Fruit fly (Drosophila melanogaster) whole organism, embryonic: ENCODE results near the gene CG42633.

ENCODE experiments used
- C15 ChIP-seq: fragments of 200-800 bp; sonication (Bioruptor generic); IDR thresholded peaks from 3 replicates; pipeline ENCODE4 v1.3.6; 2022; ENCODE audit warnings: missing biosample characterization, missing genetic modification characterization
- CG10147 ChIP-seq: fragments of 200-800 bp; sonication (Bioruptor generic); optimal IDR thresholded peaks from 2 replicates; lab custom pipeline; 2019; ENCODE audit warnings: missing biosample characterization, mild to moderate bottlenecking, missing genetic modification characterization, moderate library complexity
- CG11504 ChIP-seq: fragments of 200-800 bp; sonication (Bioruptor generic); optimal IDR thresholded peaks from 3 replicates; lab custom pipeline; 2019; ENCODE audit warnings: missing biosample characterization, mild to moderate bottlenecking, missing genetic modification characterization, moderate library complexity
- CG11696 ChIP-seq: fragments of 200-800 bp; sonication (Bioruptor generic); IDR thresholded peaks from 2 replicates; pipeline ENCODE4 v1.3.6; 2022; ENCODE audit warnings: missing biosample characterization, missing genetic modification characterization
- CG12219 ChIP-seq: fragments of 200-800 bp; sonication (Bioruptor generic); optimal IDR thresholded peaks from 3 replicates; lab custom pipeline; 2018; ENCODE audit warnings: missing biosample characterization, mild to moderate bottlenecking, missing genetic modification characterization
- CG13123 ChIP-seq: fragments of 200-800 bp; sonication (Bioruptor generic); optimal IDR thresholded peaks from 2 replicates; lab custom pipeline; 2016; ENCODE audit warnings: missing biosample characterization, missing genetic modification characterization
- CG13296 ChIP-seq: fragments of 200-800 bp; sonication (Bioruptor generic); optimal IDR thresholded peaks from 3 replicates; lab custom pipeline; 2018; ENCODE audit warnings: missing biosample characterization, mild to moderate bottlenecking, missing genetic modification characterization
- CG17361 ChIP-seq: fragments of 200-800 bp; sonication (Bioruptor generic); IDR thresholded peaks from 3 replicates; pipeline ENCODE4 v1.3.6; 2022; ENCODE audit warnings: missing biosample characterization, missing genetic modification characterization
- CG17829 ChIP-seq: fragments of 200-800 bp; optimal IDR thresholded peaks from 2 replicates; lab custom pipeline; 2019; ENCODE audit warnings: missing biosample characterization, mild to moderate bottlenecking, missing genetic modification characterization, moderate library complexity
- CG18476 ChIP-seq: fragments of 200-800 bp; sonication (Bioruptor generic); optimal IDR thresholded peaks from 2 replicates; lab custom pipeline; 2016; ENCODE audit warnings: missing biosample characterization, mild to moderate bottlenecking, missing genetic modification characterization
- CG34376 ChIP-seq: fragments of 200-800 bp; sonication (Bioruptor generic); optimal IDR thresholded peaks from 2 replicates; lab custom pipeline; 2018; ENCODE audit warnings: missing biosample characterization, mild to moderate bottlenecking, missing genetic modification characterization
- CG3995 ChIP-seq: fragments of 200-800 bp; sonication (Bioruptor generic); optimal IDR thresholded peaks from 3 replicates; lab custom pipeline; 2016; ENCODE audit warnings: missing biosample characterization, missing genetic modification characterization
- CG4404 ChIP-seq: fragments of 200-800 bp; sonication (Bioruptor generic); IDR thresholded peaks from 2 replicates; pipeline ENCODE4 v1.3.6; 2022; ENCODE audit warnings: missing biosample characterization, missing genetic modification characterization
- CG6654 ChIP-seq: fragments of 200-800 bp; sonication (Bioruptor generic); optimal IDR thresholded peaks from 2 replicates; lab custom pipeline; 2017; ENCODE audit warnings: missing biosample characterization, mild to moderate bottlenecking, missing genetic modification characterization
- CG6683 ChIP-seq: fragments of 200-800 bp; sonication (Bioruptor generic); optimal IDR thresholded peaks from 2 replicates; lab custom pipeline; 2017; ENCODE audit warnings: missing biosample characterization, mild to moderate bottlenecking, missing genetic modification characterization, missing genetic modification reagents
- CG8281 ChIP-seq: fragments of 200-800 bp; sonication (Bioruptor generic); optimal IDR thresholded peaks from 2 replicates; lab custom pipeline; 2018; ENCODE audit warnings: missing biosample characterization, mild to moderate bottlenecking, missing genetic modification characterization, moderate library complexity
- CTCF ChIP-seq: fragments of 200-800 bp; sonication (Bioruptor generic); optimal IDR thresholded peaks from 2 replicates; lab custom pipeline; 2017; ENCODE audit warnings: missing biosample characterization, mild to moderate bottlenecking, missing genetic modification characterization, moderate library complexity
- Deaf1 ChIP-seq: fragments of 200-800 bp; optimal IDR thresholded peaks from 3 replicates; lab custom pipeline; 2019; ENCODE audit warnings: missing biosample characterization, mild to moderate bottlenecking, missing genetic modification characterization, moderate library complexity
- Dip3 ChIP-seq: fragments of 200-800 bp; sonication (Bioruptor generic); optimal IDR thresholded peaks from 3 replicates; lab custom pipeline; 2016; ENCODE audit warnings: missing biosample characterization, missing genetic modification characterization
- E2f1 ChIP-seq: fragments of 200-800 bp; sonication (Bioruptor generic); IDR thresholded peaks from 2 replicates; pipeline ENCODE4 v1.3.6; 2022; ENCODE audit warnings: missing biosample characterization, missing genetic modification characterization
- ERR ChIP-seq: fragments of 200-800 bp; sonication (Bioruptor generic); optimal IDR thresholded peaks from 2 replicates; lab custom pipeline; 2016; ENCODE audit warnings: missing biosample characterization, missing genetic modification characterization
- GATAe ChIP-seq: fragments of 200-800 bp; sonication (Bioruptor generic); conservative IDR thresholded peaks from 2 replicates; pipeline ENCODE4 v1.3.6; 2022; ENCODE audit warnings: missing biosample characterization, missing genetic modification characterization
- H15 ChIP-seq: fragments of 200-800 bp; sonication (Bioruptor generic); IDR thresholded peaks from 3 replicates; pipeline ENCODE4 v1.3.6; 2022; ENCODE audit warnings: missing biosample characterization, missing genetic modification characterization
- Hr3 ChIP-seq: fragments of 200-800 bp; sonication (Bioruptor generic); optimal IDR thresholded peaks from 3 replicates; lab custom pipeline; 2016; ENCODE audit warnings: missing biosample characterization, missing genetic modification characterization
- Hr78 ChIP-seq, 2 experiments: fragments of 200-800 bp in 1 of 2; fragments of >200 bp in 1 of 2; sonication (Bioruptor generic) in 1 of 2; optimal IDR thresholded peaks; 2 replicates each; lab custom pipeline; 2017 to 2019; ENCODE audit warnings: missing biosample characterization in 2 of 2, missing genetic modification characterization in 2 of 2, mild to moderate bottlenecking in 1 of 2, moderate library complexity in 1 of 2
- Sox100B ChIP-seq: fragments of 200-800 bp; sonication (Bioruptor generic); optimal IDR thresholded peaks from 3 replicates; lab custom pipeline; 2018; ENCODE audit warnings: missing biosample characterization, mild to moderate bottlenecking, missing genetic modification characterization
- Sry-β ChIP-seq: fragments of 200-800 bp; sonication (Bioruptor generic); optimal IDR thresholded peaks from 2 replicates; lab custom pipeline; 2018; ENCODE audit warnings: missing biosample characterization, mild to moderate bottlenecking, missing genetic modification characterization, moderate library complexity
- Trl ChIP-seq, 3 experiments: fragments of >200 bp in 2 of 3; fragments of 200-800 bp in 1 of 3; sonication (Bioruptor generic) in 1 of 3; optimal IDR thresholded peaks; 2 replicates in 1 of 3; 3 replicates in 2 of 3; lab custom pipeline; 2016 to 2017; ENCODE audit warnings: missing biosample characterization in 1 of 3, missing genetic modification characterization in 1 of 3
- Vsx1 ChIP-seq: fragments of 200-800 bp; sonication (Bioruptor generic); optimal IDR thresholded peaks from 2 replicates; lab custom pipeline; 2017; ENCODE audit warnings: missing biosample characterization, mild to moderate bottlenecking, missing genetic modification characterization, missing genetic modification reagents
- YL-1 ChIP-seq: fragments of 200-800 bp; sonication (Bioruptor generic); optimal IDR thresholded peaks from 3 replicates; lab custom pipeline; 2017; ENCODE audit warnings: missing biosample characterization, mild to moderate bottlenecking, missing genetic modification characterization
- ase ChIP-seq: fragments of 200-800 bp; sonication (Bioruptor generic); IDR thresholded peaks from 3 replicates; pipeline ENCODE4 v1.3.6; 2022; ENCODE audit warnings: missing biosample characterization, missing genetic modification characterization
- az2 ChIP-seq: fragments of 200-800 bp; sonication (Bioruptor generic); optimal IDR thresholded peaks from 3 replicates; lab custom pipeline; 2016; ENCODE audit warnings: missing biosample characterization, missing genetic modification characterization
- bsh ChIP-seq, 2 experiments: fragments of 200-800 bp; sonication (Bioruptor generic); optimal IDR thresholded peaks; 2 replicates each; lab custom pipeline; 2017 to 2018; ENCODE audit warnings: mild to moderate bottlenecking in 2 of 2, missing biosample characterization in 2 of 2, missing genetic modification characterization in 2 of 2, moderate library complexity in 1 of 2
- cas ChIP-seq: fragments of 200-800 bp; sonication (Bioruptor generic); IDR thresholded peaks from 2 replicates; pipeline ENCODE4 v1.3.6; 2022; ENCODE audit warnings: missing biosample characterization, missing genetic modification characterization
- dpn ChIP-seq, 2 experiments: fragments of 200-800 bp; sonication (Bioruptor generic); optimal IDR thresholded peaks; 3 replicates each; lab custom pipeline; 2016; ENCODE audit warnings: missing biosample characterization in 2 of 2, missing genetic modification characterization in 2 of 2
- emc ChIP-seq: fragments of 200-800 bp; sonication (Bioruptor generic); optimal IDR thresholded peaks from 2 replicates; lab custom pipeline; 2016; ENCODE audit warnings: missing biosample characterization, missing genetic modification characterization
- ems ChIP-seq: fragments of 200-800 bp; sonication (Bioruptor generic); optimal IDR thresholded peaks from 3 replicates; lab custom pipeline; 2016; ENCODE audit warnings: missing biosample characterization, missing genetic modification characterization
- en ChIP-seq: fragments of 200-800 bp; sonication (Bioruptor generic); optimal IDR thresholded peaks from 2 replicates; lab custom pipeline; 2016; ENCODE audit warnings: missing biosample characterization, missing genetic modification characterization
- fd3F ChIP-seq: fragments of 200-800 bp; sonication (Bioruptor generic); optimal IDR thresholded peaks from 2 replicates; lab custom pipeline; 2018; ENCODE audit warnings: missing biosample characterization, mild to moderate bottlenecking, missing genetic modification characterization, moderate library complexity
- fd64A ChIP-seq: fragments of 200-800 bp; sonication (Bioruptor generic); optimal IDR thresholded peaks from 3 replicates; lab custom pipeline; 2018; ENCODE audit warnings: missing biosample characterization, mild to moderate bottlenecking, missing genetic modification characterization
- gce ChIP-seq: fragments of 200-800 bp; sonication (Bioruptor generic); IDR thresholded peaks from 3 replicates; pipeline ENCODE4 v1.3.6; 2022; ENCODE audit warnings: missing biosample characterization, missing genetic modification characterization
- hth ChIP-seq: fragments of >200 bp; optimal IDR thresholded peaks from 2 replicates; lab custom pipeline; 2017; ENCODE audit warnings: inconsistent platforms
- jing ChIP-seq: fragments of 200-800 bp; sonication (Bioruptor generic); optimal IDR thresholded peaks from 2 replicates; lab custom pipeline; 2018; ENCODE audit warnings: missing biosample characterization, mild to moderate bottlenecking, missing genetic modification characterization
- knrl ChIP-seq: fragments of 200-800 bp; sonication (Bioruptor generic); IDR thresholded peaks from 3 replicates; pipeline ENCODE4 v1.3.6; 2022; ENCODE audit warnings: missing biosample characterization, missing genetic modification characterization; ENCODE audit not compliant: partially characterized antibody
- lab ChIP-seq: fragments of 200-800 bp; sonication (Bioruptor generic); optimal IDR thresholded peaks from 3 replicates; lab custom pipeline; 2017; ENCODE audit warnings: missing biosample characterization, missing genetic modification characterization, mild to moderate bottlenecking, moderate library complexity, missing genetic modification reagents
- lbe ChIP-seq: fragments of 200-800 bp; sonication (Bioruptor generic); optimal IDR thresholded peaks from 2 replicates; lab custom pipeline; 2016; ENCODE audit warnings: missing biosample characterization, mild to moderate bottlenecking, missing genetic modification characterization
- lmd ChIP-seq: fragments of 200-800 bp; sonication (Bioruptor generic); IDR thresholded peaks from 2 replicates; pipeline ENCODE4 v1.3.6; 2022; ENCODE audit warnings: missing biosample characterization, missing genetic modification characterization
- org-1 ChIP-seq: fragments of 200-800 bp; sonication (Bioruptor generic); optimal IDR thresholded peaks from 2 replicates; lab custom pipeline; 2017; ENCODE audit warnings: missing biosample characterization, missing genetic modification characterization
- pfk ChIP-seq: fragments of 200-800 bp; sonication (Bioruptor generic); optimal IDR thresholded peaks from 2 replicates; lab custom pipeline; 2018; ENCODE audit warnings: missing biosample characterization, mild to moderate bottlenecking, missing genetic modification characterization, moderate library complexity
- psq ChIP-seq: fragments of 200-800 bp; sonication (Bioruptor generic); optimal IDR thresholded peaks from 2 replicates; lab custom pipeline; 2017; ENCODE audit warnings: missing biosample characterization, missing genetic modification characterization
- rib ChIP-seq: fragments of 200-800 bp; sonication (Bioruptor generic); IDR thresholded peaks from 2 replicates; pipeline ENCODE4 v1.3.6; 2022; ENCODE audit warnings: missing biosample characterization, missing genetic modification characterization
- sob ChIP-seq: fragments of 200-800 bp; sonication (Bioruptor generic); IDR thresholded peaks from 2 replicates; pipeline ENCODE4 v1.3.6; 2022; ENCODE audit warnings: missing biosample characterization, missing genetic modification characterization

Gene CG42633

dm6 chr3R:10775246-10775645 lies 6.8 kb downstream of the CG42633 start (continued):
- no peak for TF ChIP-seq CG10147 (GFP tag; lab: Kevin White, UChicago)
- TF ChIP-seq psq (GFP tag; lab: Kevin White, UChicago) = no peak
- TF ChIP-seq gce = no peak
- 0 out of 3 replicates have a peak, but pooled peaks have one; percentile 38 for TF ChIP-seq H15
- TF ChIP-seq C15 (GFP tag; lab: Robert Waterston, UW) = 0 out of 3 replicates have a peak, but pooled peaks have one; percentile 42
- no peak for TF ChIP-seq CTCF (GFP tag; lab: Kevin White, UChicago)
- TF ChIP-seq hth (lab: Kevin White, UChicago) = no peak
- no peak for TF ChIP-seq lbe (GFP tag; lab: Kevin White, UChicago)
- TF ChIP-seq Sox100B = no peak
- no peak for TF ChIP-seq Dip3 (GFP tag; lab: Kevin White, UChicago)
- TF ChIP-seq YL-1 (GFP tag; lab: Kevin White, UChicago) = no peak
- no peak for TF ChIP-seq fd64A (GFP tag; lab: Kevin White, UChicago)
- TF ChIP-seq CG34376 = no peak
- no peak for TF ChIP-seq Hr78 (GFP tag; optimal IDR thresholded peaks at IDR 0.05; lab: Kevin White, UChicago)
- TF ChIP-seq emc (GFP tag; lab: Kevin White, UChicago) = no peak
- TF ChIP-seq rib (GFP tag; lab: Robert Waterston, UW) = no peak
- TF ChIP-seq Trl (optimal IDR thresholded peaks at IDR 0.05; lab: Kevin White, UChicago) = no peak
- TF ChIP-seq Trl (GFP tag; optimal IDR thresholded peaks at IDR 0.05; lab: Kevin White, UChicago) = no peak
- no peak for TF ChIP-seq CG8281 (tag; lab: Kevin White, UChicago)
- TF ChIP-seq bsh (GFP tag; optimal IDR thresholded peaks at IDR 0.05; lab: Kevin White, UChicago) = no peak
- TF ChIP-seq CG11504 (tag; lab: Kevin White, UChicago) = no peak
- TF ChIP-seq CG18476 (GFP tag; lab: Kevin White, UChicago) = no peak
- TF ChIP-seq az2 = no peak
- no peak for TF ChIP-seq ase (GFP tag; lab: Robert Waterston, UW)
- TF ChIP-seq pfk (GFP tag; lab: Kevin White, UChicago) = no peak
- TF ChIP-seq jing (GFP tag; lab: Kevin White, UChicago) = no peak
- no peak for TF ChIP-seq GATAe (GFP tag; lab: Robert Waterston, UW)
- no peak for TF ChIP-seq en (GFP tag; lab: Kevin White, UChicago)
- peak; percentile 27; the same call in 1 of the 2 replicates for TF ChIP-seq lmd (GFP tag; lab: Robert Waterston, UW)
- TF ChIP-seq Hr3 (GFP tag; lab: Kevin White, UChicago) = no peak
- no peak for TF ChIP-seq CG13296 (GFP tag; lab: Kevin White, UChicago)
- TF ChIP-seq CG6683 (GFP tag; lab: Kevin White, UChicago) = no peak
- no peak for TF ChIP-seq fd3F (GFP tag; lab: Kevin White, UChicago)
- TF ChIP-seq CG11696 = 0 out of 2 replicates have a peak, but pooled peaks have one; percentile 16
- no peak for TF ChIP-seq CG4404 (GFP tag; lab: Robert Waterston, UW)
- peak; percentile 38 for TF ChIP-seq ems (GFP tag; lab: Kevin White, UChicago)
- TF ChIP-seq lab (GFP tag; lab: Kevin White, UChicago) = no peak
- TF ChIP-seq org-1 (GFP tag; lab: Kevin White, UChicago) = no peak
- no peak for TF ChIP-seq CG13123 (GFP tag; lab: Kevin White, UChicago)
- TF ChIP-seq sob (GFP tag; lab: Robert Waterston, UW) = no peak
- TF ChIP-seq knrl = no peak
- TF ChIP-seq dpn (GFP tag; optimal IDR thresholded peaks at IDR 0.05; lab: Kevin White, UChicago) = no peak
- no peak for TF ChIP-seq Sry-β
- TF ChIP-seq CG3995 = no peak
- no peak for TF ChIP-seq CG12219 (GFP tag; lab: Kevin White, UChicago)
- TF ChIP-seq E2f1 (GFP tag; lab: Robert Waterston, UW) = 0 out of 2 replicates have a peak, but pooled peaks have one; percentile 17
- no peak for TF ChIP-seq Vsx1 (GFP tag; lab: Kevin White, UChicago)
- no peak for TF ChIP-seq CG6654 (GFP tag; lab: Kevin White, UChicago)
- TF ChIP-seq CG17829 (tag; lab: Kevin White, UChicago) = no peak
- TF ChIP-seq CG17361 (GFP tag; lab: Robert Waterston, UW) = no peak
- TF ChIP-seq ERR (GFP tag; lab: Kevin White, UChicago) = no peak
- TF ChIP-seq Deaf1 (tag; lab: Kevin White, UChicago) = no peak
- TF ChIP-seq cas (GFP tag; lab: Robert Waterston, UW) = no peak
